Worm (Caenorhabditis elegans) whole organism, L1 larva: ENCODE data around the gene chpf-1.

Experiments used
- C16A3.4 ChIP-seq: fragments of 150-350 bp; optimal IDR thresholded peaks from 2 replicates; lab custom pipeline; 2014; ENCODE audit warnings: missing biosample characterization, missing genetic modification characterization
- C34B4.2 ChIP-seq: sonication (generic microtip); optimal IDR thresholded peaks from 2 replicates; lab custom pipeline; 2017; ENCODE audit warnings: mild to moderate bottlenecking, missing genetic modification characterization, missing compliant biosample characterization
- F16B12.6 ChIP-seq: fragments of 150-350 bp; optimal IDR thresholded peaks from 2 replicates; lab custom pipeline; 2014; ENCODE audit warnings: missing biosample characterization, missing genetic modification characterization
- aha-1 ChIP-seq: fragments of 150-350 bp; optimal IDR thresholded peaks from 2 replicates; lab custom pipeline; 2014; ENCODE audit warnings: missing biosample characterization, missing genetic modification characterization
- ceh-63 ChIP-seq: fragments of 200-800 bp; sonication (Bioruptor generic); optimal IDR thresholded peaks from 2 replicates; lab custom pipeline; 2018; ENCODE audit warnings: mild to moderate bottlenecking, missing genetic modification characterization, missing compliant biosample characterization
- ceh-88 ChIP-seq: fragments of 200-800 bp; sonication (Bioruptor generic); IDR thresholded peaks from 2 replicates; pipeline ENCODE4 v1.3.6; 2022; ENCODE audit warnings: missing genetic modification characterization, missing compliant biosample characterization
- ces-1 ChIP-seq: fragments of 150-350 bp; optimal IDR thresholded peaks from 2 replicates; lab custom pipeline; 2014; ENCODE audit warnings: missing biosample characterization, missing genetic modification reagents, missing genetic modification characterization
- dsc-1 ChIP-seq: sonication (generic microtip); optimal IDR thresholded peaks from 2 replicates; lab custom pipeline; 2016; ENCODE audit warnings: mild to moderate bottlenecking, missing genetic modification characterization, missing compliant biosample characterization
- efl-1 ChIP-seq, 4 experiments: fragments of 150-350 bp; optimal IDR thresholded peaks in 3 of 4; peaks in 1 of 4; 1 replicate in 1 of 4; 2 replicates in 3 of 4; lab custom pipeline; 2014; ENCODE audit warnings: missing biosample characterization in 2 of 4, missing genetic modification characterization in 2 of 4, missing genetic modification reagents in 2 of 4
- efl-3 ChIP-seq: fragments of 200-800 bp; sonication (Bioruptor generic); optimal IDR thresholded peaks from 2 replicates; lab custom pipeline; 2018; ENCODE audit warnings: mild to moderate bottlenecking, missing genetic modification characterization, missing compliant biosample characterization
- elt-3 ChIP-seq, 6 experiments: fragments of 150-350 bp in 1 of 6; sonication (generic microtip); optimal IDR thresholded peaks; 2 replicates each; lab custom pipeline; 2017 to 2018; ENCODE audit warnings: missing biosample characterization in 6 of 6, missing genetic modification characterization in 6 of 6, inconsistent platforms in 1 of 6
- ets-5 ChIP-seq: fragments of 200-800 bp; sonication (Bioruptor generic); IDR thresholded peaks from 2 replicates; pipeline ENCODE4 v1.3.6; 2022; ENCODE audit warnings: missing genetic modification characterization, missing compliant biosample characterization
- fkh-10 ChIP-seq: sonication (generic microtip); optimal IDR thresholded peaks from 2 replicates; lab custom pipeline; 2017; ENCODE audit warnings: missing biosample characterization, missing genetic modification reagents, missing genetic modification characterization
- fkh-4 ChIP-seq: sonication (generic microtip); optimal IDR thresholded peaks from 2 replicates; lab custom pipeline; 2016; ENCODE audit warnings: missing compliant biosample characterization, missing genetic modification characterization, borderline replicate concordance
- fkh-8 ChIP-seq: sonication (generic microtip); optimal IDR thresholded peaks from 2 replicates; lab custom pipeline; 2016; ENCODE audit warnings: mild to moderate bottlenecking, missing genetic modification characterization, missing compliant biosample characterization
- hlh-17 ChIP-seq: fragments of 200-800 bp; sonication (Bioruptor generic); optimal IDR thresholded peaks from 2 replicates; lab custom pipeline; 2018; ENCODE audit warnings: missing genetic modification characterization, mild to moderate bottlenecking, missing compliant biosample characterization, moderate library complexity, borderline replicate concordance
- hlh-4 ChIP-seq: sonication (generic microtip); optimal IDR thresholded peaks from 2 replicates; lab custom pipeline; 2016; ENCODE audit warnings: mild to moderate bottlenecking, missing genetic modification characterization, missing compliant biosample characterization
- irx-1 ChIP-seq: sonication (generic microtip); optimal IDR thresholded peaks from 2 replicates; lab custom pipeline; 2016; ENCODE audit warnings: missing genetic modification characterization, missing compliant biosample characterization
- jun-1 ChIP-seq: fragments of 150-350 bp; optimal IDR thresholded peaks from 2 replicates; lab custom pipeline; 2014; ENCODE audit warnings: missing biosample characterization, missing genetic modification reagents, missing genetic modification characterization
- lin-35 ChIP-seq, 2 experiments: fragments of 150-350 bp; optimal IDR thresholded peaks; 2 replicates each; lab custom pipeline; 2014; ENCODE audit warnings: missing biosample characterization in 2 of 2, missing genetic modification characterization in 2 of 2, missing genetic modification reagents in 2 of 2
- lin-39 ChIP-seq: fragments of 150-350 bp; optimal IDR thresholded peaks from 2 replicates; lab custom pipeline; 2014; ENCODE audit warnings: missing biosample characterization, missing genetic modification reagents, missing genetic modification characterization
- lir-3 ChIP-seq: sonication (generic microtip); optimal IDR thresholded peaks from 2 replicates; lab custom pipeline; 2016; ENCODE audit warnings: mild to moderate bottlenecking, missing genetic modification characterization, moderate library complexity, missing compliant biosample characterization; ENCODE audit not compliant: poor library complexity
- mab-9 ChIP-seq: fragments of 200-800 bp; sonication (Bioruptor generic); IDR thresholded peaks from 2 replicates; pipeline ENCODE4 v1.3.6; 2022; ENCODE audit warnings: missing genetic modification reagents, missing genetic modification characterization, missing compliant biosample characterization
- nhr-12 ChIP-seq: sonication (generic microtip); optimal IDR thresholded peaks from 2 replicates; lab custom pipeline; 2017; ENCODE audit warnings: missing biosample characterization, missing genetic modification characterization
- nhr-19 ChIP-seq: fragments of 200-800 bp; sonication (Bioruptor generic); conservative IDR thresholded peaks from 2 replicates; pipeline ENCODE4 v1.3.6; 2022; ENCODE audit warnings: missing genetic modification characterization, missing compliant biosample characterization
- nhr-20 ChIP-seq: sonication (generic microtip); optimal IDR thresholded peaks from 2 replicates; lab custom pipeline; 2016; ENCODE audit warnings: mild to moderate bottlenecking, missing genetic modification characterization, missing compliant biosample characterization
- nhr-28 ChIP-seq: fragments of 150-350 bp; optimal IDR thresholded peaks from 2 replicates; lab custom pipeline; 2014; ENCODE audit warnings: missing biosample characterization, missing genetic modification characterization
- nhr-47 ChIP-seq: sonication (generic microtip); optimal IDR thresholded peaks from 2 replicates; lab custom pipeline; 2016; ENCODE audit warnings: mild to moderate bottlenecking, missing genetic modification characterization, moderate library complexity, missing compliant biosample characterization
- nhr-71 ChIP-seq: sonication (generic microtip); optimal IDR thresholded peaks from 2 replicates; lab custom pipeline; 2016; ENCODE audit warnings: mild to moderate bottlenecking, missing genetic modification characterization, moderate library complexity, missing compliant biosample characterization
- nhr-76 ChIP-seq: sonication (generic microtip); optimal IDR thresholded peaks from 2 replicates; lab custom pipeline; 2017; ENCODE audit warnings: missing biosample characterization, missing genetic modification characterization
- nhr-77 ChIP-seq: fragments of 150-350 bp; optimal IDR thresholded peaks from 2 replicates; lab custom pipeline; 2014; ENCODE audit warnings: missing biosample characterization, missing genetic modification characterization
- nhr-85 ChIP-seq: sonication (generic microtip); peaks from one replicate; lab custom pipeline; 2016; ENCODE audit warnings: missing genetic modification characterization, inconsistent platforms, missing compliant biosample characterization
- nhr-90 ChIP-seq: sonication (generic microtip); optimal IDR thresholded peaks from 2 replicates; lab custom pipeline; 2016; ENCODE audit warnings: mild to moderate bottlenecking, missing genetic modification characterization, missing compliant biosample characterization; ENCODE audit not compliant: poor library complexity
- pag-3 ChIP-seq: sonication (generic microtip); optimal IDR thresholded peaks from 2 replicates; lab custom pipeline; 2017; ENCODE audit warnings: missing genetic modification characterization, mild to moderate bottlenecking, missing compliant biosample characterization, antibody characterized with exemption, borderline replicate concordance; ENCODE audit not compliant: insufficient read depth
- pax-3 ChIP-seq: fragments of 200-800 bp; sonication (Bioruptor generic); optimal IDR thresholded peaks from 2 replicates; lab custom pipeline; 2018; ENCODE audit warnings: mild to moderate bottlenecking, missing genetic modification characterization, moderate library complexity, missing compliant biosample characterization
- rnt-1 ChIP-seq: sonication (generic microtip); optimal IDR thresholded peaks from 2 replicates; lab custom pipeline; 2016; ENCODE audit warnings: mild to moderate bottlenecking, missing genetic modification characterization, moderate library complexity, missing compliant biosample characterization
- snu-23 ChIP-seq: sonication (generic microtip); optimal IDR thresholded peaks from 2 replicates; lab custom pipeline; 2016; ENCODE audit warnings: missing genetic modification characterization, missing compliant biosample characterization
- sptf-1 ChIP-seq: fragments of 150-350 bp; optimal IDR thresholded peaks from 2 replicates; lab custom pipeline; 2014; ENCODE audit warnings: missing biosample characterization, missing genetic modification characterization
- sup-37 ChIP-seq: fragments of 200-800 bp; sonication (Bioruptor generic); optimal IDR thresholded peaks from 2 replicates; lab custom pipeline; 2018; ENCODE audit warnings: mild to moderate bottlenecking, missing genetic modification characterization, missing compliant biosample characterization
- tbx-2 ChIP-seq: sonication (generic microtip); optimal IDR thresholded peaks from 2 replicates; lab custom pipeline; 2016; ENCODE audit warnings: missing genetic modification characterization, missing compliant biosample characterization
- tlp-1 ChIP-seq: fragments of 150-350 bp; optimal IDR thresholded peaks from 2 replicates; lab custom pipeline; 2014; ENCODE audit warnings: missing biosample characterization, missing genetic modification characterization
- unc-86 ChIP-seq: sonication (generic microtip); optimal IDR thresholded peaks from 2 replicates; lab custom pipeline; 2016; ENCODE audit warnings: missing genetic modification characterization, missing compliant biosample characterization
- vab-15 ChIP-seq: sonication (generic microtip); optimal IDR thresholded peaks from 2 replicates; lab custom pipeline; 2017; ENCODE audit warnings: missing genotype, mild to moderate bottlenecking, missing genetic modification characterization, missing compliant biosample characterization
- zip-4 ChIP-seq: fragments of 200-800 bp; sonication (Bioruptor generic); optimal IDR thresholded peaks from 2 replicates; lab custom pipeline; 2018; ENCODE audit warnings: mild to moderate bottlenecking, missing genetic modification characterization, moderate library complexity, missing compliant biosample characterization
- ztf-11 ChIP-seq, 2 experiments: sonication (generic microtip); optimal IDR thresholded peaks; 2 replicates each; lab custom pipeline; 2016 to 2017; ENCODE audit warnings: missing genetic modification characterization in 2 of 2, missing biosample characterization in 1 of 2, missing compliant biosample characterization in 1 of 2

Gene chpf-1

DNA sequence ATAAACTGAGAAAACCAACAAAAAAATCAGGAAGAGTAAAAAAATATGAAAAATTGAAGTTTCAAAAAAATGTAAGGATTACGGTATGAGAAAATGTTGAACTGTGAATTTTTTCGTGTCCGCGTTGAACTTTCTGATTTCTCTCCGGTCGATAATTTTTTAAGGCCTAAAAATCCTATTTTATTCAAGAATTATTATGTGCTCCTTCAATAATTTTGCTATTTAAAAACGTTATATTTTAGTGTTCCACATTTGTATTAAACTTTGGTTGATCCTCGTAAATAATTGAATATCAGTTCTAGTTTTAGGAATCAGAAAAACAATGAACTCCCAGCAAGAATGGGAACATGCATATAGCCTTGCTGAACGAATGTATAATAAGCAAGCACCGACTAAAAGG is 9.3 kb upstream of the chpf-1 start, which contains the start of gene hpo-40:
Gene hpo-40, plus strand, starts transcription at position 301 of the 400 bp plus-strand sequence.
- no peak for TF ChIP-seq nhr-71 (tag; lab: Kevin White, UChicago)
- no peak for TF ChIP-seq sptf-1 (tag; lab: Kevin White, UChicago)
- no peak for TF ChIP-seq pag-3 (tag; lab: Kevin White, UChicago)
- no peak for TF ChIP-seq hlh-17 (GFP tag; lab: Kevin White, UChicago)
- no peak for TF ChIP-seq snu-23 (GFP tag; lab: Kevin White, UChicago)
- no peak for TF ChIP-seq nhr-28 (tag; lab: Kevin White, UChicago)
- no peak for TF ChIP-seq efl-3 (GFP tag; lab: Kevin White, UChicago)
- TF ChIP-seq jun-1 (tag; lab: Kevin White, UChicago), result no peak
- no peak for TF ChIP-seq nhr-85
- TF ChIP-seq nhr-20 (tag; lab: Kevin White, UChicago), result no peak
- no peak for TF ChIP-seq tlp-1 (tag; lab: Kevin White, UChicago)
- no peak for TF ChIP-seq zip-4 (GFP tag; lab: Kevin White, UChicago)
- no peak for TF ChIP-seq aha-1 (tag; lab: Kevin White, UChicago)
- no peak for TF ChIP-seq efl-1 (optimal IDR thresholded peaks at IDR 0.05; lab: Kevin White, UChicago)
- no peak for TF ChIP-seq efl-1 (GFP tag; optimal IDR thresholded peaks at IDR 0.05 in 1 of 2; lab: Kevin White, UChicago)
- TF ChIP-seq ztf-11 (tag; optimal IDR thresholded peaks at IDR 0.05; lab: Kevin White, UChicago), result no peak
- no peak for TF ChIP-seq nhr-19

DNA sequence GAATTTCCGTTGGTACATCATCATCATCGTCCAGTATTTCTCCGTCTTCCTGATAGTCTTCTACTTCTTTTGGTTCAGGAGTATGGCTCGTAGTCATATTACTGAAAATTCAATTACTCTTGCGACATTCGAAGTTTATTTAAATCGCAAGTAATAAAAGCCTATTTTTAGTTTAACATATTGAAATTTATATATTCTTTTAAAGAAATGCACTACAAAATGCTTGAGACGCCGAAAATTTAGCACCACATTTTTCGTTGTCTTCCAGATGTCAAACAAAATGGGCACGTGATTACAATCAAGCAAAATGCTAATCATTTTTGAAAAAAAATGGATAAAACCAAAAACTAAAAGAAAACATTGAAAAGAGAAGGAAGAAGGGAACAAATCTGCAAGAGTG is 8.7 kb upstream of the chpf-1 start, which contains the start of gene zhit-3:
Gene zhit-3, minus strand, starts transcription at position 101 of the 400 bp plus-strand sequence.
- no peak for TF ChIP-seq dsc-1 (tag; lab: Kevin White, UChicago)
- TF ChIP-seq lir-3 (tag; lab: Kevin White, UChicago), result no peak
- no peak for TF ChIP-seq nhr-77 (tag; lab: Kevin White, UChicago)
- TF ChIP-seq fkh-10 (GFP tag; lab: Kevin White, UChicago), result no peak
- no peak for TF ChIP-seq ces-1 (GFP tag; lab: Kevin White, UChicago)
- no peak for TF ChIP-seq C34B4.2 (tag; lab: Kevin White, UChicago)
- no peak for TF ChIP-seq pax-3 (tag; lab: Kevin White, UChicago)
- no peak for TF ChIP-seq fkh-8 (tag; lab: Kevin White, UChicago)
- no peak for TF ChIP-seq hlh-17 (GFP tag; lab: Kevin White, UChicago)
- TF ChIP-seq elt-3 (tag; optimal IDR thresholded peaks at IDR 0.05; lab: Kevin White, UChicago), result no peak
- TF ChIP-seq nhr-12 (tag; lab: Kevin White, UChicago), result no peak
- TF ChIP-seq irx-1 (tag; lab: Kevin White, UChicago), result no peak
- TF ChIP-seq snu-23 (GFP tag; lab: Kevin White, UChicago), result no peak
- TF ChIP-seq unc-86, result no peak
- TF ChIP-seq rnt-1 (tag; lab: Kevin White, UChicago), result no peak
- no peak for TF ChIP-seq jun-1 (tag; lab: Kevin White, UChicago)
- no peak for TF ChIP-seq tbx-2 (tag; lab: Kevin White, UChicago)
- TF ChIP-seq fkh-4, result no peak
- TF ChIP-seq nhr-90 (tag; lab: Kevin White, UChicago), result no peak

DNA sequence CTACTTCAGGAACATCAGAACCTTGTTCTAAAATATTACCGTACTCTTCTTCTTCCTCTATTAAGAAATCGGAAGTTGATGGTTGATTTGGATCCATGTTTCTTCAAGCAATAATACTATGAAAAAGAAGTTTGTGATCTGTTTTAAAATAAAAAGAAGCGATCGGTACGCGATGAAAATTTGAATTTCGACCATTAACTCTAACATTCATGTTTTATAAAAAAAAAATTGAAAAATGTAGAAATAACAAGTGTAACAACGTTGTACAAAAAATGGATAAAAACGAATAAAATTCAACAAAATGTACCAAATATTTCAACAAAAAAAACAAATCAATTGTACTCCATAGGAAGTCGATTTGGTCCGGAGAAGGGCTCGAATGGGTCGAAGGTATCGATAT is 7.0 kb upstream of the chpf-1 start, which contains the start of gene tftc-3:
Gene tftc-3, minus strand, starts transcription at position 101 of the 400 bp plus-strand sequence.
- TF ChIP-seq ceh-88 (GFP tag; lab: Robert Waterston, UW), result no peak
- no peak for TF ChIP-seq ceh-63 (GFP tag; lab: Kevin White, UChicago)
- TF ChIP-seq C16A3.4, result no peak
- no peak for TF ChIP-seq efl-3 (GFP tag; lab: Kevin White, UChicago)
- TF ChIP-seq ces-1 (GFP tag; lab: Kevin White, UChicago), result no peak
- TF ChIP-seq hlh-4 (tag; lab: Kevin White, UChicago), result no peak
- TF ChIP-seq lin-39 (tag; lab: Kevin White, UChicago), result no peak
- TF ChIP-seq F16B12.6 (tag; lab: Kevin White, UChicago), result no peak
- TF ChIP-seq nhr-77 (tag; lab: Kevin White, UChicago), result no peak
- no peak for TF ChIP-seq mab-9 (GFP tag; lab: Robert Waterston, UW)
- no peak for TF ChIP-seq sup-37 (GFP tag; lab: Kevin White, UChicago)
- no peak for TF ChIP-seq snu-23 (GFP tag; lab: Kevin White, UChicago)
- no peak for TF ChIP-seq nhr-28 (tag; lab: Kevin White, UChicago)
- TF ChIP-seq nhr-20 (tag; lab: Kevin White, UChicago), result no peak
- no peak for TF ChIP-seq lin-35 (GFP tag; optimal IDR thresholded peaks at IDR 0.05; lab: Kevin White, UChicago)
- TF ChIP-seq vab-15 (tag; lab: Kevin White, UChicago), result no peak
- no peak for TF ChIP-seq nhr-76 (tag; lab: Kevin White, UChicago)
- no peak for TF ChIP-seq ets-5 (GFP tag; lab: Robert Waterston, UW)
- TF ChIP-seq nhr-47 (tag; lab: Kevin White, UChicago), result no peak
